Worm (Caenorhabditis elegans) whole organism, L4 larva: Measurements from ENCODE around the gene catp-6.

Source experiments
- Y5F2A.4 ChIP-seq: fragments of 200-800 bp; sonication (Bioruptor generic); optimal IDR thresholded peaks from 2 replicates; lab custom pipeline; 2018; ENCODE audit warnings: mild to moderate bottlenecking, missing genetic modification characterization, missing compliant biosample characterization
- dpl-1 ChIP-seq: fragments of 150-350 bp; optimal IDR thresholded peaks from 2 replicates; lab custom pipeline; 2014; ENCODE audit warnings: missing biosample characterization, missing genetic modification reagents, missing genetic modification characterization
- pqm-1 ChIP-seq: sonication (generic microtip); optimal IDR thresholded peaks from 2 replicates; lab custom pipeline; 2017; ENCODE audit warnings: missing biosample characterization, missing genetic modification characterization
- sdz-12 ChIP-seq: fragments of 200-800 bp; sonication (Bioruptor generic); optimal IDR thresholded peaks from 2 replicates; lab custom pipeline; 2018; ENCODE audit warnings: mild to moderate bottlenecking, missing genetic modification characterization, missing compliant biosample characterization
- ztf-11 ChIP-seq: fragments of 150-350 bp; optimal IDR thresholded peaks from 2 replicates; lab custom pipeline; 2014; ENCODE audit warnings: missing biosample characterization, missing genetic modification characterization

- TF ChIP-seq sdz-12 (GFP tag; lab: Kevin White, UChicago) (no peak), dpl-1 (GFP tag; lab: Kevin White, UChicago) (no peak), Y5F2A.4 (GFP tag; lab: Kevin White, UChicago) (no peak), pqm-1 (no peak), ztf-11 (no peak)
Observed at ce11 chrIV:9822585-9822984, 1.8 kb downstream of the catp-6 start.
